Fruit fly (Drosophila melanogaster) whole organism, embryonic: ENCODE data around the gene CG13031.

Source experiments
- Asciz ChIP-seq: fragments of 200-800 bp; sonication (Bioruptor generic); optimal IDR thresholded peaks from 2 replicates; lab custom pipeline; 2017; ENCODE audit warnings: missing biosample characterization, mild to moderate bottlenecking, missing genetic modification characterization, missing genetic modification reagents
- C15 ChIP-seq: fragments of 200-800 bp; sonication (Bioruptor generic); IDR thresholded peaks from 3 replicates; pipeline ENCODE4 v1.3.6; 2022; ENCODE audit warnings: missing biosample characterization, missing genetic modification characterization
- CG10147 ChIP-seq: fragments of 200-800 bp; sonication (Bioruptor generic); optimal IDR thresholded peaks from 2 replicates; lab custom pipeline; 2019; ENCODE audit warnings: missing biosample characterization, mild to moderate bottlenecking, missing genetic modification characterization, moderate library complexity
- CG10274 ChIP-seq: fragments of 200-800 bp; sonication (Bioruptor generic); optimal IDR thresholded peaks from 3 replicates; lab custom pipeline; 2017; ENCODE audit warnings: missing biosample characterization, mild to moderate bottlenecking, missing genetic modification characterization
- CG10565 ChIP-seq: fragments of 200-800 bp; sonication (Bioruptor generic); optimal IDR thresholded peaks from 3 replicates; lab custom pipeline; 2016; ENCODE audit warnings: missing biosample characterization, mild to moderate bottlenecking, missing genetic modification characterization
- CG10979 ChIP-seq: fragments of 200-800 bp; sonication (Bioruptor generic); optimal IDR thresholded peaks from 2 replicates; lab custom pipeline; 2018; ENCODE audit warnings: missing biosample characterization, mild to moderate bottlenecking, missing genetic modification characterization, moderate library complexity
- CG11695 ChIP-seq: fragments of 200-800 bp; sonication (Bioruptor generic); IDR thresholded peaks from 3 replicates; pipeline ENCODE4 v1.3.6; 2022; ENCODE audit warnings: missing biosample characterization, missing genetic modification characterization
- CG14441 ChIP-seq: fragments of 200-800 bp; sonication (Bioruptor generic); IDR thresholded peaks from 2 replicates; pipeline ENCODE4 v1.3.6; 2022; ENCODE audit warnings: missing biosample characterization, missing genetic modification characterization
- CG15073 ChIP-seq: fragments of 200-800 bp; sonication (Bioruptor generic); optimal IDR thresholded peaks from 2 replicates; lab custom pipeline; 2016; ENCODE audit warnings: missing biosample characterization, missing genetic modification characterization
- CG15601 ChIP-seq: fragments of 200-800 bp; sonication (Bioruptor generic); optimal IDR thresholded peaks from 3 replicates; lab custom pipeline; 2019; ENCODE audit warnings: missing biosample characterization, mild to moderate bottlenecking, missing genetic modification characterization, moderate library complexity
- CG1602 ChIP-seq: fragments of 200-800 bp; sonication (Bioruptor generic); optimal IDR thresholded peaks from 3 replicates; lab custom pipeline; 2016; ENCODE audit warnings: missing biosample characterization, missing genetic modification characterization
- CG16813 ChIP-seq: fragments of 200-800 bp; sonication (Bioruptor generic); IDR thresholded peaks from 3 replicates; pipeline ENCODE4 v1.3.6; 2022; ENCODE audit warnings: missing biosample characterization, missing genetic modification characterization; ENCODE audit not compliant: partially characterized antibody
- CG18011 ChIP-seq: fragments of 200-800 bp; sonication (Bioruptor generic); optimal IDR thresholded peaks from 2 replicates; lab custom pipeline; 2017; ENCODE audit warnings: missing biosample characterization, missing genetic modification characterization, mild to moderate bottlenecking, moderate library complexity, missing genotype
- CG30403 ChIP-seq: fragments of 200-800 bp; sonication (Bioruptor generic); optimal IDR thresholded peaks from 3 replicates; lab custom pipeline; 2016; ENCODE audit warnings: missing biosample characterization, missing genetic modification characterization
- CG30431 ChIP-seq: fragments of 200-800 bp; sonication (Bioruptor generic); optimal IDR thresholded peaks from 2 replicates; lab custom pipeline; 2017; ENCODE audit warnings: missing biosample characterization, missing genetic modification characterization
- CG3407 ChIP-seq: fragments of 200-800 bp; sonication (Bioruptor generic); optimal IDR thresholded peaks from 2 replicates; lab custom pipeline; 2018; ENCODE audit warnings: missing biosample characterization, mild to moderate bottlenecking, missing genetic modification characterization
- CG4820 ChIP-seq: fragments of 200-800 bp; sonication (Bioruptor generic); optimal IDR thresholded peaks from 3 replicates; lab custom pipeline; 2016; ENCODE audit warnings: missing biosample characterization, missing genetic modification characterization
- CG6175 ChIP-seq: fragments of 200-800 bp; sonication (Bioruptor generic); IDR thresholded peaks from 3 replicates; pipeline ENCODE4 v1.3.6; 2022; ENCODE audit warnings: missing biosample characterization, missing genetic modification characterization
- CG6683 ChIP-seq: fragments of 200-800 bp; sonication (Bioruptor generic); optimal IDR thresholded peaks from 2 replicates; lab custom pipeline; 2017; ENCODE audit warnings: missing biosample characterization, mild to moderate bottlenecking, missing genetic modification characterization, missing genetic modification reagents
- CG6765 ChIP-seq: fragments of 200-800 bp; sonication (Bioruptor generic); optimal IDR thresholded peaks from 3 replicates; lab custom pipeline; 2017; ENCODE audit warnings: missing biosample characterization, mild to moderate bottlenecking, missing genetic modification characterization
- CG7357 ChIP-seq: fragments of 200-800 bp; sonication (Bioruptor generic); IDR thresholded peaks from 3 replicates; pipeline ENCODE4 v1.3.6; 2022; ENCODE audit warnings: missing biosample characterization, missing genetic modification characterization
- CG7556 ChIP-seq: fragments of 200-800 bp; sonication (Bioruptor generic); optimal IDR thresholded peaks from 2 replicates; lab custom pipeline; 2017; ENCODE audit warnings: missing biosample characterization, mild to moderate bottlenecking, missing genetic modification characterization
- CG8388 ChIP-seq: fragments of 200-800 bp; sonication (Bioruptor generic); optimal IDR thresholded peaks from 2 replicates; lab custom pipeline; 2019; ENCODE audit warnings: missing biosample characterization, mild to moderate bottlenecking, missing genetic modification characterization, moderate library complexity
- CG9215 ChIP-seq: fragments of 200-800 bp; sonication (Bioruptor generic); IDR thresholded peaks from 2 replicates; pipeline ENCODE4 v1.3.6; 2022; ENCODE audit warnings: missing biosample characterization, missing genetic modification characterization
- CG9817 ChIP-seq: fragments of 200-800 bp; sonication (Bioruptor generic); optimal IDR thresholded peaks from 2 replicates; lab custom pipeline; 2018; ENCODE audit warnings: missing biosample characterization, mild to moderate bottlenecking, missing genetic modification characterization, moderate library complexity
- CTCF ChIP-seq: fragments of 200-800 bp; sonication (Bioruptor generic); optimal IDR thresholded peaks from 2 replicates; lab custom pipeline; 2017; ENCODE audit warnings: missing biosample characterization, mild to moderate bottlenecking, missing genetic modification characterization, moderate library complexity
- D19B ChIP-seq: fragments of 200-800 bp; sonication (Bioruptor generic); optimal IDR thresholded peaks from 2 replicates; lab custom pipeline; 2017; ENCODE audit warnings: missing biosample characterization, mild to moderate bottlenecking, missing genetic modification characterization
- Dad ChIP-seq: fragments of 200-800 bp; sonication (Bioruptor generic); optimal IDR thresholded peaks from 3 replicates; lab custom pipeline; 2016; ENCODE audit warnings: missing biosample characterization, missing genetic modification characterization
- Dip2 ChIP-seq: fragments of 200-800 bp; sonication (Bioruptor generic); IDR thresholded peaks from 2 replicates; pipeline ENCODE4 v1.3.6; 2022; ENCODE audit warnings: missing biosample characterization, missing genetic modification characterization
- Dip3 ChIP-seq: fragments of 200-800 bp; sonication (Bioruptor generic); optimal IDR thresholded peaks from 3 replicates; lab custom pipeline; 2016; ENCODE audit warnings: missing biosample characterization, missing genetic modification characterization
- E2f2 ChIP-seq: fragments of 200-800 bp; sonication (Bioruptor generic); IDR thresholded peaks from 2 replicates; pipeline ENCODE4 v1.3.6; 2022; ENCODE audit warnings: missing biosample characterization, missing genetic modification characterization
- Ets97D ChIP-seq: fragments of 200-800 bp; sonication (Bioruptor generic); optimal IDR thresholded peaks from 3 replicates; lab custom pipeline; 2016; ENCODE audit warnings: missing biosample characterization, missing genetic modification characterization
- Hr39 ChIP-seq: fragments of >200 bp; optimal IDR thresholded peaks from 2 replicates; lab custom pipeline; 2017
- PHDP ChIP-seq: fragments of 200-800 bp; sonication (Bioruptor generic); optimal IDR thresholded peaks from 3 replicates; lab custom pipeline; 2018; ENCODE audit warnings: missing biosample characterization, mild to moderate bottlenecking, missing genetic modification characterization, moderate library complexity
- Ravus ChIP-seq: fragments of 200-800 bp; sonication (Bioruptor generic); IDR thresholded peaks from 2 replicates; pipeline ENCODE4 v1.3.6; 2022; ENCODE audit warnings: missing biosample characterization, missing genetic modification characterization
- Six4 ChIP-seq: fragments of 200-800 bp; sonication (Bioruptor generic); optimal IDR thresholded peaks from 2 replicates; lab custom pipeline; 2016; ENCODE audit warnings: missing biosample characterization, missing genetic modification characterization
- Spps ChIP-seq: fragments of 200-800 bp; sonication (Bioruptor generic); optimal IDR thresholded peaks from 2 replicates; lab custom pipeline; 2018; ENCODE audit warnings: missing biosample characterization, mild to moderate bottlenecking, missing genetic modification characterization
- ase ChIP-seq: fragments of 200-800 bp; sonication (Bioruptor generic); IDR thresholded peaks from 3 replicates; pipeline ENCODE4 v1.3.6; 2022; ENCODE audit warnings: missing biosample characterization, missing genetic modification characterization
- chm ChIP-seq: fragments of 200-800 bp; sonication (Bioruptor generic); IDR thresholded peaks from 2 replicates; pipeline ENCODE4 v1.3.6; 2022; ENCODE audit warnings: missing biosample characterization, missing genetic modification characterization
- corto ChIP-seq: fragments of 200-800 bp; sonication (Bioruptor generic); optimal IDR thresholded peaks from 2 replicates; lab custom pipeline; 2016; ENCODE audit warnings: missing biosample characterization, mild to moderate bottlenecking, missing genetic modification characterization, moderate library complexity
- crc ChIP-seq: fragments of 200-800 bp; sonication (Bioruptor generic); optimal IDR thresholded peaks from 2 replicates; lab custom pipeline; 2016; ENCODE audit warnings: missing biosample characterization, missing genetic modification characterization
- dimm ChIP-seq: fragments of 200-800 bp; sonication (Bioruptor generic); IDR thresholded peaks from 2 replicates; pipeline ENCODE4 v1.3.6; 2022; ENCODE audit warnings: missing biosample characterization, missing genetic modification characterization
- esg ChIP-seq: fragments of 200-800 bp; sonication (Bioruptor generic); conservative IDR thresholded peaks from 2 replicates; pipeline ENCODE4 v1.3.6; 2022; ENCODE audit warnings: missing biosample characterization, missing genetic modification characterization
- gfzf ChIP-seq: fragments of 200-800 bp; sonication (Bioruptor generic); optimal IDR thresholded peaks from 2 replicates; lab custom pipeline; 2016; ENCODE audit warnings: missing biosample characterization, mild to moderate bottlenecking, missing genetic modification characterization, moderate library complexity
- kah ChIP-seq: fragments of 200-800 bp; sonication (Bioruptor generic); optimal IDR thresholded peaks from 2 replicates; lab custom pipeline; 2018; ENCODE audit warnings: missing biosample characterization, mild to moderate bottlenecking, missing genetic modification characterization
- pb ChIP-seq: fragments of 200-800 bp; sonication (Bioruptor generic); optimal IDR thresholded peaks from 3 replicates; lab custom pipeline; 2016; ENCODE audit warnings: missing biosample characterization, missing genetic modification characterization
- phol ChIP-seq: fragments of 200-800 bp; sonication (Bioruptor generic); optimal IDR thresholded peaks from 3 replicates; lab custom pipeline; 2018; ENCODE audit warnings: missing biosample characterization, mild to moderate bottlenecking, missing genetic modification characterization, moderate library complexity
- pum ChIP-seq: fragments of 200-800 bp; sonication (Bioruptor generic); optimal IDR thresholded peaks from 2 replicates; lab custom pipeline; 2016; ENCODE audit warnings: missing biosample characterization, missing genetic modification characterization
- run ChIP-seq: fragments of 200-800 bp; sonication (Bioruptor generic); optimal IDR thresholded peaks from 3 replicates; lab custom pipeline; 2018; ENCODE audit warnings: missing biosample characterization, mild to moderate bottlenecking, missing genetic modification characterization
- sim ChIP-seq: fragments of 200-800 bp; sonication (Bioruptor generic); IDR thresholded peaks from 2 replicates; pipeline ENCODE4 v1.3.6; 2022; ENCODE audit warnings: missing biosample characterization, missing genetic modification characterization
- tup ChIP-seq: fragments of 200-800 bp; sonication (Bioruptor generic); optimal IDR thresholded peaks from 2 replicates; lab custom pipeline; 2016; ENCODE audit warnings: missing biosample characterization, mild to moderate bottlenecking, missing genetic modification characterization, moderate library complexity
- zfh2 ChIP-seq: fragments of 200-800 bp; sonication (Bioruptor generic); optimal IDR thresholded peaks from 2 replicates; lab custom pipeline; 2016; ENCODE audit warnings: missing biosample characterization, missing genetic modification characterization

Gene CG13031

DNA sequence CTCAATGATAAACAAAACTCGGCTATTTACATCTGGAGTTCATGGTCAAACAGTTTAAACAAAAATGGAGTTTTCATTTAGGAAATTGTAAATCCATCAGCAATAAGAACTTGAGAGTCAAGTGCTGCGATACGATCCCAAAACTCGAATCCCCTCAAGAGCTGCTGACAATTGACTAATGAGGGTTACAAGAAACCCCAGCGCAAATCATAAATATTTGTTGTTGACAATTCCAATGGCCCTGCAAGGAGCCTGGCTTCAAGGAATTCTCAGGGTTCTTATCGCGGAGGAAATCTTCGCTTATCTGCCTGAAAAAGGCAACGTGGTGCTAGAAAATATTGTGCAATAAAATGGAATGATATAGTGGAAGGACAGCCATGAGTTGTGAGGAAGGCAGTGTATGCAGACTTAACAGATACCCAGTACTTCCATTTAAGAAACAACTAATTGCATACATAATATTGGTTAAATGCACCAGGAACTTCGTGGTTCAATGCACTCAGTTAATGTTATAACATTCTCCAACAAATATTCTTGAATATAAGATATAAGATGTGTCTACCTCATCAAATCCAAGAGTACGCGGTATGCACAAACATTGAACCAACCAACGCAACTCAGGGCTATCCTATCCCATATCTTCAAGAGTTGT is 43.5 kb downstream of the CG13031 start (continued):
- TF ChIP-seq pb (GFP tag; lab: Kevin White, UChicago) (no peak), CG14441 (GFP tag; lab: Robert Waterston, UW) (0 out of 2 replicates have a peak, but pooled peaks have one; percentile 44), CG1602 (peak; percentile 42), dimm (GFP tag; lab: Robert Waterston, UW) (no peak), CG9215 (no peak), esg (0 out of 2 replicates have a peak, but pooled peaks have one; percentile 10), Ravus (no peak), ase (no peak), CG15073 (GFP tag; lab: Kevin White, UChicago) (no peak), chm (GFP tag; lab: Robert Waterston, UW) (peak; percentile 51; the same call in 1 of the 2 replicates), Spps (no peak), CG6175 (no peak), Ets97D (GFP tag; lab: Kevin White, UChicago) (no peak), CG3407 (GFP tag; lab: Kevin White, UChicago) (no peak), tup (GFP tag; lab: Kevin White, UChicago) (no peak), Asciz (GFP tag; lab: Kevin White, UChicago) (no peak), sim (GFP tag; lab: Robert Waterston, UW) (no peak), Dad (no peak), CG7556 (GFP tag; lab: Kevin White, UChicago) (no peak), zfh2 (GFP tag; lab: Kevin White, UChicago) (no peak), CG18011 (GFP tag; lab: Kevin White, UChicago) (no peak), CG7357 (GFP tag; lab: Robert Waterston, UW) (no peak), CG10565 (GFP tag; lab: Kevin White, UChicago) (no peak), CG6765 (no peak), CG6683 (no peak), CG16813 (GFP tag; lab: Robert Waterston, UW) (peak; percentile 57; the same call in 2 of the 3 replicates), Six4 (GFP tag; lab: Kevin White, UChicago) (no peak), CG15601 (tag; lab: Kevin White, UChicago) (no peak), corto (no peak), E2f2 (peak; percentile 27; the same call in 1 of the 2 replicates), kah (no peak), Dip3 (no peak), phol (tag; lab: Kevin White, UChicago) (peak; percentile 66), CG4820 (peak; percentile 25), D19B (GFP tag; lab: Kevin White, UChicago) (peak; percentile 82), CG30431 (GFP tag; lab: Kevin White, UChicago) (peak; percentile 15), CG8388 (GFP tag; lab: Kevin White, UChicago) (peak; percentile 53), Hr39 (no peak), CG10274 (GFP tag; lab: Kevin White, UChicago) (no peak), PHDP (tag; lab: Kevin White, UChicago) (peak; percentile 29), CG10147 (no peak), Dip2 (no peak), pum (GFP tag; lab: Kevin White, UChicago) (peak; percentile 39), CG10979 (tag; lab: Kevin White, UChicago) (peak; percentile 76), CG30403 (GFP tag; lab: Kevin White, UChicago) (peak; percentile 39), crc (no peak), C15 (GFP tag; lab: Robert Waterston, UW) (no peak), run (tag; lab: Kevin White, UChicago) (no peak), CTCF (no peak), CG9817 (tag; lab: Kevin White, UChicago) (no peak), CG11695 (GFP tag; lab: Robert Waterston, UW) (0 out of 3 replicates have a peak, but pooled peaks have one; percentile 18), gfzf (no peak)
